Fruit fly (Drosophila melanogaster) ovary, adult (tissue): ENCODE measurements around the gene ush.
A peak's percentile ranks its signal among the peaks of the same experiment; 100 is the strongest.

Source experiments
- CG17801 ChIP-seq: fragments of 200-800 bp; optimal IDR thresholded peaks from 2 replicates; lab custom pipeline; 2019; ENCODE audit warnings: missing biosample characterization, mild to moderate bottlenecking, missing genetic modification characterization, moderate library complexity; ENCODE audit not compliant: partially characterized antibody

Gene ush

dm6 chr2L:514124-514818 is 38.3 kb downstream of the ush start:
- TF ChIP-seq CG17801 (GFP tag; lab: Kevin White, UChicago): no peak

DNA sequence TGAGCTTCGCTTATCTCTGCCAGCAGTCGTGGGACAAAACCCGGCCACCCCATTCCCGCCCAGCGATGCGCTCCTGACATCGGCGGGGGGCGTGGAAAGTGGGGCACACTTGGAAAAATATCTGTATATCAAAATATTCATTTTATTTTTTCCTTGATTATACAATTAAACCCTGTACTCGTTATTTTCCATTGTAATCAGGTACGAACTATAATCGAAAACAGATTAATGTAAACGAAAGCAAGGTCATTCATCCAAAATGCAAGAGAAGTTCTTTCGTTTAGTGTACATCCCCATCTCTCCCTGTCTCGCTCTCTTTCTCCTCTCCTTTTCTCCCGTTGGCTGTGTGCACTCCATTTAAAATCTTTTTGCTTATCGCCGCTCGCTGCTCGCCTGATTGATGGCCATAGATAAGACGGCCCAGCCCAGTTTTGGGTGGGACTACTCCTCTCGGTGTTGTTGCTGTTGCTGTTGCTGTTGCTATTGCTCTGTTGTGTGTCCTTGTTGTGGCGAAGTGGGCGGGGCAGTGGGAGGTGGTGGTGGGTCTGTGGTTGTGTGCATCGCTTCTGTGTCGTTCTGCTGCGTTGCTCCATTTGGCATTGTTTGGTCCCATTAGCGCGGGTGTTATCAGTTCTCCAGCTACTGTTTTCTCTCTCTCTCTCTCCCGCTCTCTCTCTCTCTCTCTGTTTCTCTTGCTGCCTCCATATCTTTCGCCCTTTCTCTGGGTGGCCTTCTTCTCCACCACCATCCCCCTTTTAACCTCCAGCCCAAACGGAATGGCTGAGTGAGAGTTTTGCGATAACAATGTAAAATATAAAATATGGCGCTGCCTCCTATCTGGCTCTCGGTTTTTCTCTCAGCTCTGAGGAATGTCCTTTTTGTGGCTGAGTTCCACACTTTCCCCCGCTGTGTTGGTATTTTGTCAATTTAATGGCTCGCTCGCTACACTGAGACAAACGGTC is 40.3 kb downstream of the ush start:
- TF ChIP-seq CG17801 (GFP tag; lab: Kevin White, UChicago): no peak

- TF ChIP-seq CG17801 (GFP tag; lab: Kevin White, UChicago): no peak
These were observed 42.0 kb downstream of the ush start for dm6 chr2L:517911-518619.

dm6 chr2L:518620-518913 is 42.5 kb downstream of the ush start:
- TF ChIP-seq CG17801 (GFP tag; lab: Kevin White, UChicago): no peak

dm6 chr2L:518979-519891 is 43.2 kb downstream of the ush start:
- no peak for TF ChIP-seq CG17801 (GFP tag; lab: Kevin White, UChicago)

dm6 chr2L:520331-521000 is 44.4 kb downstream of the ush start:
- peak; percentile 62 for TF ChIP-seq CG17801 (GFP tag; lab: Kevin White, UChicago)

dm6 chr2L:521001-521827 is 45.2 kb downstream of the ush start:
- no peak for TF ChIP-seq CG17801 (GFP tag; lab: Kevin White, UChicago)

dm6 chr2L:521940-522632 is 46.1 kb downstream of the ush start:
- no peak for TF ChIP-seq CG17801 (GFP tag; lab: Kevin White, UChicago)

- no peak for TF ChIP-seq CG17801 (GFP tag; lab: Kevin White, UChicago)
These were observed 46.7 kb downstream of the ush start for dm6 chr2L:522752-523151.

DNA sequence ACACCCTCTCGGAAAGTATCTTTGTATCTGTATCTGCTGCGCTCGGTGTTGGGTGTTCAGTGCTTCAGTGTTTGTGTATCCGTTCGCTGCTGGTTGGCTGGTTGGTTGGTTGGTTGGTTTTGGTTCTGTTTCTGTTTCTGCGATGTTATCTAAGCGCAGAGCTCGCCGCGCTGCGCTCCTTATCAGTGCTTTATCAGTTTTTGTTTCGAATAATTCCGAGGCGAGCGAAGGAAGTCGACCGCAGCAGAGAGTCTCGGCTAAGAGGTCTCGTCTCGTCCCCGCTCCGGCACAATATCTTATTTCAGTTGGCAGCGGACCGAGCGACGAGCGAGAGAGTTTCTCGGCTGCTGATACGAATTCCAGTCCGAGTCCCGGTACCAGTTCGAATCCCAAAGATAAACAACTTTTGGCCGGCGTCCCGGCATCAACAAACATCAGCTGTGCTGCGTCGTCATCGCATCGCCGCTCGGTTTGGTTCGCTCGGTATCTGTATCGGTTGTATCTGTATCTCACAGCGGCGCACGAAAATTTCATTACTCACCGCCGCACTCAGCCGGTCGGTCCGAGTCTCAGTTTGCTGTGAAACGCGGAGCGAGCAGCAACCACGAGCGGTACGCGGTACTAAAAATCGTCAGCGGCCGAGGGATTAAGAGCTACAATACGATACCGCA is 47.3 kb downstream of the ush start:
- peak; percentile 36 for TF ChIP-seq CG17801 (GFP tag; lab: Kevin White, UChicago)

- no peak for TF ChIP-seq CG17801 (GFP tag; lab: Kevin White, UChicago)
These were observed 48.5 kb downstream of the ush start for dm6 chr2L:524515-524920.
